Worm (Caenorhabditis elegans): ENCODE results near the gene grl-23.

The grl-23 gene

DNA sequence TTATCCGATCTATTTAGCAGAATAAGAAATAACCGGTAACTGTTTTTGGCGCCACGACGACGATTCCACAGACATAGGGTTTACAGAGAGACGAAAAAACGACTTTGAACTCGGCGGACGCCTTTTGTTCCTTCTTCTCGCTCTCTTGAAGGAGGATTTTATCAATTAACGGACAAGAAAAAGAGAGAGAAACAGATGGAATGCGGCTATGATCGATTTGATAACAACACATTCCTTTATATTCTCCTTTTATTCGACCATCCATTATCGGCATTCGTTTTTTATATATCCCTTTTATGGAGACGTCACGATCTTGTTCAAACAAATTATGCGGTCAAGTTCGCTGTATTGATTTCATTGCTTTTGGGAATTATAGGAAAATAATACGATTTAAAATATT, 27.9 kb downstream of the grl-23 start (continued):
- TF ChIP-seq mdl-1 (tag; optimal IDR thresholded peaks at IDR 0.05) (peak in 1 of 2 experiments; percentile 51), ctbp-1 (GFP tag; IDR thresholded peaks at IDR 0.05) (no peak), F10B5.3 (tag; optimal IDR thresholded peaks at IDR 0.05) (no peak), T26A8.4 (GFP tag; IDR thresholded peaks at IDR 0.05) (peak; percentile 90), lim-7 (GFP tag; IDR thresholded peaks at IDR 0.05) (no peak), lin-38 (GFP tag; IDR thresholded peaks at IDR 0.05) (no peak)

DNA sequence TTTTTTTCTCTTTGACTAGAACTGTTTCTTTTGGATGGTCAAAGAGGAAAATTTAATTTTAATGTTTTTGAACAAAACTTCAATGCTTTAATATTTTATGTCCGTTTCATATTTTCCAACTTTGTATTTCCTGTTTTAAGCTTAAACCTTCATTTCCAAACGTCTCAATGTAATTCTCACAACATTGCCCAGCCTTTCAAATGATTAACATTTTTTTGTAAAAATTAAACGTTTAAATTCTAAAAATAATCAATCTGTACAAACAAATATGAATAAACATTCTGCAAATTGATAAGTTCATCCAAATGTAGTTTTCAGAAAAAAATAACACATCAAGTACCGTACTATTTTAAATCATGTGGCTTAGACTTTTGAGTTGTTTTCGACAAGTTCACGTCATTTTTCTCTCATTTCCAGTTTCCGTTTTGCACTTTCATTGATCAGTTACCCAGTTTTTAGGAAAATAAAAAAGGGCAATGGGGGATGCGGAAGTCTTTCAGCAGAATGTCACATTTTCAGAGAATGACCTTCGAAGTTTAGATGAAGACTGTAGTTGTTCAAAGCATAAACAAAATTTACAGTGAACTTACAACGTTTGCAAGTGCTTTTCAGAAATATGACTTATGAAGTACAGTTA, 33.9 kb downstream of the grl-23 start:
- no peak for TF ChIP-seq dmd-6 (GFP tag; IDR thresholded peaks at IDR 0.05)
- TF ChIP-seq arid-1 (GFP tag; conservative IDR thresholded peaks at IDR 0.05) = no peak
- TF ChIP-seq nhr-42 (GFP tag; IDR thresholded peaks at IDR 0.05) = no peak
- TF ChIP-seq hlh-30 (tag; optimal IDR thresholded peaks at IDR 0.05; ENCODE audit: insufficient read depth) = peak; percentile 32
- TF ChIP-seq nhr-25 (tag; optimal IDR thresholded peaks at IDR 0.05; ENCODE audit: borderline replicate concordance, insufficient read depth) = peak; percentile 8
- TF ChIP-seq nhr-28 (tag; optimal IDR thresholded peaks at IDR 0.05) = peak; percentile 17
- TF ChIP-seq dpl-1 (GFP tag; optimal IDR thresholded peaks at IDR 0.05) = no peak
- TF ChIP-seq unc-62 (GFP tag; optimal IDR thresholded peaks at IDR 0.05 in 1 of 2) = peak in 1 of 2 experiments; percentile 99
- no peak for TF ChIP-seq unc-62 (tag; optimal IDR thresholded peaks at IDR 0.05)
- no peak for TF ChIP-seq nhr-76 (tag; optimal IDR thresholded peaks at IDR 0.05)
- TF ChIP-seq mdl-1 (tag; optimal IDR thresholded peaks at IDR 0.05) = peak in 1 of 2 experiments; percentile 38
- no peak for TF ChIP-seq unc-39 (tag; optimal IDR thresholded peaks at IDR 0.05)
- TF ChIP-seq ces-1 (GFP tag; optimal IDR thresholded peaks at IDR 0.05) = no peak
- TF ChIP-seq aha-1 (tag) = peak; percentile 65
- TF ChIP-seq ama-1 (optimal IDR thresholded peaks at IDR 0.05) = peak; percentile 53
- TF ChIP-seq mes-2 (tag; optimal IDR thresholded peaks at IDR 0.05; ENCODE audit: poor library complexity, severe bottlenecking) = peak; percentile 47
- TF ChIP-seq nhr-10 (tag; optimal IDR thresholded peaks at IDR 0.05) = peak; percentile 71
- peak in 1 of 2 experiments; percentile 50 for TF ChIP-seq lsy-2 (tag; optimal IDR thresholded peaks at IDR 0.05)
- TF ChIP-seq nhr-6 (tag; optimal IDR thresholded peaks at IDR 0.05) = no peak
- TF ChIP-seq php-3 (GFP tag; IDR thresholded peaks at IDR 0.05) = no peak
- peak; percentile 46 for TF ChIP-seq hlh-11 (tag; optimal IDR thresholded peaks at IDR 0.05)
- TF ChIP-seq lin-29 (GFP tag; IDR thresholded peaks at IDR 0.05) = no peak
- TF ChIP-seq daf-19 (GFP tag; conservative IDR thresholded peaks at IDR 0.05) = no peak
- peak; percentile 22 for TF ChIP-seq rbr-2 (tag; optimal IDR thresholded peaks at IDR 0.05)
- no peak for TF ChIP-seq sdz-12 (GFP tag; optimal IDR thresholded peaks at IDR 0.05)
- no peak for TF ChIP-seq mxl-3 (GFP tag; optimal IDR thresholded peaks at IDR 0.05)
- no peak for TF ChIP-seq pqm-1 (tag; optimal IDR thresholded peaks at IDR 0.05)
- peak; percentile 4 for TF ChIP-seq nhr-102 (tag; optimal IDR thresholded peaks at IDR 0.05)

DNA sequence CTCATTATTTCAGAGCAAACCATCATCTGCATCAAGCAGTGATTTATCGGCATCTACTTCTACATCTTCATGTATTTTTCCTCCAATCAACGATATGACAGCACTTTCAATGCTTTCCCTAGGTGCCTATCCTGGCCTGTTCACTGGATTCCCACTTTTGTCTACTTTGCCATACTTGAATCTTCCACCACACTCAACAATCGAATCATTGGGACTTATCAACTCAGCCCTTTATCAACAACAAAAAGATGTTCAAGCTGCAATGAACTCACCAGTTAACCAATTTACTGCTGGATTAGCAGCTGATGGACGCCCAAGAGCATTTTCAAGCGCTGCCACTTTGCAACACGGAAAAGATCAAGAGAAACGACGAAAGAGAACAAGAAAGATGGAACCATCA, 35.5 kb downstream of the grl-23 start:
- no peak for TF ChIP-seq lin-15B (tag; optimal IDR thresholded peaks at IDR 0.05)
- no peak for TF ChIP-seq Y48G9A.11 (GFP tag; IDR thresholded peaks at IDR 0.05)
- TF ChIP-seq unc-62 (GFP tag; optimal IDR thresholded peaks at IDR 0.05 in 1 of 2) = peak in 1 of 2 experiments; percentile 98
- TF ChIP-seq unc-62 (tag; optimal IDR thresholded peaks at IDR 0.05) = no peak

DNA sequence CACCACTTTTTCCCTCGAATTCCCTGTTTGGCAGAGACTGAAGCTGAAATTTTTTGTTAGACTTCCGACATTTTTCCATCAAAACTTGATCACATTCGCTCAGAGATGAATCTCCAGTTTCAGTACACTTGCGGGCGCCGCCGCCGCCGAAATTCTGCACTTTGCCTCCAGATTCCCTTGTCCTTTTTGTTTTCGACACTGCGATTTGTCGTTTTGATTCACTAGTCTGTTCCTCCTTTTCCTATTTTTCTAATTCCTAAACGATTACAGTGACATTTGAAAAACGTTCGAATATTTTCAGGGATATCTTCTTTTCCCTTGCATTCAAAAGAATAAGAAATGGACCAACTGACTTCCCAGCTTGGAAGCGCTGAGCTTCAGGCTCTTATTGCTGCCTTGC, 36.0 kb downstream of the grl-23 start, which contains the start of gene F45D3.2:
F45D3.2 (plus strand) TSS at position 301 of the 400 bp plus-strand sequence.
- TF ChIP-seq nhr-25 (tag; optimal IDR thresholded peaks at IDR 0.05; ENCODE audit: borderline replicate concordance, insufficient read depth) (no peak), arid-1 (GFP tag; conservative IDR thresholded peaks at IDR 0.05) (no peak), jun-1 (tag; optimal IDR thresholded peaks at IDR 0.05) (no peak), aha-1 (tag) (peak; percentile 29)
